Fruit fly (Drosophila melanogaster): ENCODE measurements around the gene Srp19.

dm6 chr3L:7361095-7361522 is 13.3 kb upstream of the Srp19 start:
- TF ChIP-seq usp (GFP tag; optimal IDR thresholded peaks at IDR 0.05) (no peak), EcR (GFP tag; optimal IDR thresholded peaks at IDR 0.05) (no peak), CG8478 (optimal IDR thresholded peaks at IDR 0.05) (no peak), psq (optimal IDR thresholded peaks at IDR 0.05) (no peak)

All from whole organism.